Worm (Caenorhabditis elegans) whole organism, midembryonic: ENCODE measurements around the gene F53F4.16.

Source experiments
- T22C8.4 ChIP-seq: fragments of 200-800 bp; sonication (Bioruptor generic); IDR thresholded peaks from 2 replicates; pipeline ENCODE4 v1.3.6; 2022; ENCODE audit warnings: missing genetic modification characterization, missing compliant biosample characterization
- cog-1 ChIP-seq: sonication (generic microtip); optimal IDR thresholded peaks from 2 replicates; lab custom pipeline; 2016; ENCODE audit warnings: missing genetic modification characterization, missing compliant biosample characterization
- flt-1 ChIP-seq: fragments of 200-800 bp; sonication (Bioruptor generic); IDR thresholded peaks from 2 replicates; pipeline ENCODE4 v1.3.6; 2022; ENCODE audit warnings: missing genetic modification characterization, missing compliant biosample characterization
- klf-2 ChIP-seq: fragments of 200-800 bp; sonication (Bioruptor generic); conservative IDR thresholded peaks from 2 replicates; pipeline ENCODE4 v1.3.6; 2022; ENCODE audit warnings: missing genetic modification reagents, missing genetic modification characterization, missing compliant biosample characterization
- med-1 ChIP-seq: sonication (generic microtip); optimal IDR thresholded peaks from 2 replicates; lab custom pipeline; 2017; ENCODE audit warnings: missing genetic modification characterization, mild to moderate bottlenecking, missing compliant biosample characterization, antibody characterized with exemption, missing genetic modification reagents; ENCODE audit not compliant: insufficient read depth
- ref-1 ChIP-seq: fragments of 200-800 bp; sonication (Bioruptor generic); conservative IDR thresholded peaks from 2 replicates; pipeline ENCODE4 v1.3.6; 2022; ENCODE audit warnings: missing genetic modification reagents, missing genetic modification characterization, missing compliant biosample characterization
- tab-1 ChIP-seq: fragments of 200-800 bp; sonication (Bioruptor generic); IDR thresholded peaks from 2 replicates; pipeline ENCODE4 v1.3.6; 2022; ENCODE audit warnings: missing genetic modification characterization, missing compliant biosample characterization
- ztf-23 ChIP-seq: fragments of 200-800 bp; sonication (Bioruptor generic); IDR thresholded peaks from 2 replicates; pipeline ENCODE4 v1.3.6; 2022; ENCODE audit warnings: missing genetic modification reagents, missing genetic modification characterization, missing compliant biosample characterization
- ztf-29 ChIP-seq: fragments of 200-800 bp; sonication (Bioruptor generic); IDR thresholded peaks from 2 replicates; pipeline ENCODE4 v1.3.6; 2022; ENCODE audit warnings: missing genetic modification reagents, missing genetic modification characterization, missing compliant biosample characterization

Gene F53F4.16

DNA sequence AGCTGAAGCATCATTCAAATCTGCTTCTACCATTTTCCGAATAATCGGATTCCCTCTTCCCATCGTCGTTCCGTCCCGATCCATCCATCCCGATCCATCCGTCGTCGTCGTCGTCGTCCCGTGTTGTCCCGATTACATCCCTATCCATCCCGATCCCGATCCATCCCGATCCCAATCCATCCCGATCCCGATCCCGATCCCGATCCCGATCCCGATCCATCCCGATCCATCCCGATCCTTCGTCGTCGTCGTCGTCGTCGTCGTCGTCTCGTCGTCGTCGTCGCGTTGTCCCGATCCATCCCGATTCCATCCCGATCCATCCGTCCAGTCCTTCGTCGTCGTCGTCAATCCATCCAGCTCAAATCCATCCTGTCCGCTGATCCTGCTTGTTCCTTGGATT is 25.6 kb upstream of the F53F4.16 start:
- TF ChIP-seq klf-2 (GFP tag; lab: Robert Waterston, UW) = no peak
- TF ChIP-seq ztf-23 (GFP tag; lab: Robert Waterston, UW) = no peak
- TF ChIP-seq flt-1 = no peak
- no peak for TF ChIP-seq T22C8.4 (GFP tag; lab: Robert Waterston, UW)
- TF ChIP-seq tab-1 = no peak
- no peak for TF ChIP-seq med-1 (GFP tag; lab: Kevin White, UChicago)
- no peak for TF ChIP-seq cog-1 (tag; lab: Kevin White, UChicago)
- TF ChIP-seq ztf-29 (GFP tag; lab: Robert Waterston, UW) = no peak
- no peak for TF ChIP-seq ref-1 (GFP tag; lab: Robert Waterston, UW)

DNA sequence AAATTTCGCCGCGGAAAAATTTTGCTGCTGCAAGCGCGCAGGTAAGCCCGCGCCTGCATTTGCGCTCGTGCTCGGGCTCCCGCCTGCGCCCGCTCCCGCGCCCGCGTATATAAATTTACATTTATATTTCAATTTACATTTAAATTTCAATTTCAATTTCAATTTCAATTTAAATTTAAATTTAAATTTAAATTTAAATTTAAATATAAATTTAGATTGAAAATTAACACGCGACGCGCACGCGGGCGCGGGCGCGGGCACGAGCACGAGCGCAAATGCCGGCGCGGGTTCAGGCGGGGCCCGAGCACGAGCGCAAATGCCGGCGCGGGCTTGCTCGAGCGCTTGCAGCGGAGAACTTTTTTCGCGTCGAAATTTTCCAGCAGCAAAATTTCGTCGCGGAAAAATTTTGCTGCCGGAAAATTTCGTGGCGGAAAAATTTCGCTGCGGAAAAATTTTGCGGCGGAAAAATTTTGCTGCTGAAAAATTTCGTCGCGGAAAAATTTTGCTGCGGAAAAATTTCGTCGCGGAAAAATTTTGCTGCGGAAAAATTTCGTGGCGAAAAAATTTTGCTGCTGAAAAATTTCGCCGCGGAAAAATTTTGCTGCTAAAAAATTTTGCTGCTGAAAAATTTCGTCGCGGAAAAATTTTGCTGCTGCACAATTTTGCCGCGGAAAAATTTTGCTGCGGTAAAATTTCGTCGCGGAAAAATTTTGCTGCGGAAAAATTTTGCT is 24.4 kb upstream of the F53F4.16 start:
- TF ChIP-seq flt-1 = peak; percentile 31
- TF ChIP-seq tab-1 = peak; percentile 68; the same call in 1 of the 2 replicates
- peak; percentile 47; the same call in 1 of the 2 replicates for TF ChIP-seq ztf-29 (GFP tag; lab: Robert Waterston, UW)
- TF ChIP-seq klf-2 (GFP tag; lab: Robert Waterston, UW) = peak; percentile 70
- TF ChIP-seq cog-1 (tag; lab: Kevin White, UChicago) = no peak
- no peak for TF ChIP-seq T22C8.4 (GFP tag; lab: Robert Waterston, UW)
- TF ChIP-seq ztf-23 (GFP tag; lab: Robert Waterston, UW) = peak; percentile 51; the same call in 1 of the 2 replicates
- TF ChIP-seq ref-1 (GFP tag; lab: Robert Waterston, UW) = no peak; the same call in 1 of the 2 replicates
- no peak for TF ChIP-seq med-1 (GFP tag; lab: Kevin White, UChicago)

DNA sequence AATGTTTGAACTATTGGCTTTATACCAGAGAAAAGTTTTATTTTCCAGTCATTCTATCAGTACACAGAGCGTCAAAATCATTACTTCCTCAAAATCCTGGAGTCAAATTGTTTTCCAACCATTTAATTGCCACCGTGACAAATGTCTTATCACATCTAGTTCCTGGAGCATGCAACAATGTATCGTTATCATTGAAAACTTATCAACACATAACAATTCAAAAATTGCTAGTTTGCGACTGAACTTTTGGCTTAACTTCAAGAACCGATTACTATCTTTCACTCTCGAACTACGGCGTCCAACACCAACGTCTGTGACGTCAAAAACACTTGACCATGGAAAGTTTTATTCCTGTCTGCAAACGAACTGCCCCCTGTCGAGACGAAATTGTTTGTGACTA is 16.4 kb upstream of the F53F4.16 start:
- TF ChIP-seq flt-1 (no peak), ztf-23 (GFP tag; lab: Robert Waterston, UW) (no peak), ztf-29 (GFP tag; lab: Robert Waterston, UW) (no peak), tab-1 (no peak), T22C8.4 (GFP tag; lab: Robert Waterston, UW) (no peak), med-1 (GFP tag; lab: Kevin White, UChicago) (no peak), ref-1 (GFP tag; lab: Robert Waterston, UW) (no peak), cog-1 (tag; lab: Kevin White, UChicago) (no peak), klf-2 (GFP tag; lab: Robert Waterston, UW) (no peak)

DNA sequence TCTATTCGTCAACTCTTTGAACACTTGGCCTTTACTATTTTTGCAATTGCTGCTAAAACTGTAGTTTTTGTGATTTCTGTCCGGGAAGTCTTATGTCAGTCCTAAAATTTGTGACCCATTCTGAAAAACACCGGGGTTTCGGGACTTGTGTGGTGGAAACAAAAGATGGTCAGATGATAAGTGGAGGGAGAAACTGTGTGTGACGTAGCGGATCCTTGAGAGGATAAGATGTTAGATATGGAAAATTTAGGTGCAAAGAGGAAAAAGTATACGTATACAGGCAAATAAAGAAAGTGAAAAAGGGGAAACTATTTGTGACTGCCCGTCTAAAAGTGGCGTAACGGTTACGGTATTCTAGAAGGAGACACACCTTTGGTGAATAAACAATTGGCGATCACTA is 14.8 kb upstream of the F53F4.16 start:
- no peak for TF ChIP-seq T22C8.4 (GFP tag; lab: Robert Waterston, UW)
- TF ChIP-seq med-1 (GFP tag; lab: Kevin White, UChicago) = no peak
- TF ChIP-seq flt-1 = no peak
- TF ChIP-seq tab-1 = no peak
- no peak for TF ChIP-seq ztf-23 (GFP tag; lab: Robert Waterston, UW)
- TF ChIP-seq ztf-29 (GFP tag; lab: Robert Waterston, UW) = no peak

DNA sequence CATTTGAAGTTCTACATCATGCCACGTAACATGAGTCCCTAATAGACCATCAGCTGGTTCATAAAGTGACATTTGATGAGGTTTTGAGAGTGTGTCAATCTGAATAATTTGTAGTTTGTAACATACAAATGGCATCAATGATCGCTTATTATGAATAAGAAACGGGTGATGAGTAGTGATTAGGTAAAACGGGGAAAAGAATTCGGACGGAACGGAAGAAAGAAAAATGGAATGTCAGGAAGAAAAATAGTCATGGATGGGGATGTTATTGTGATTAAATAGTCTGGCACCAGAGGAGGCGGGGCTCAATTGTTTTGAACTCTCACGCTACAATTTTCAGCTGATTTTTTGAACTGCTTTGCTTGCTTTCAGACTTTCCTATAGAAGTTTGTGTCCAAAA is 12.5 kb upstream of the F53F4.16 start, which contains the start of gene H37A05.2:
TSS of gene H37A05.2 (minus strand) at position 101 of the 400 bp plus-strand sequence.
- TF ChIP-seq T22C8.4 (GFP tag; lab: Robert Waterston, UW) = no peak
- no peak for TF ChIP-seq cog-1 (tag; lab: Kevin White, UChicago)
- TF ChIP-seq tab-1 = no peak
- TF ChIP-seq ztf-29 (GFP tag; lab: Robert Waterston, UW) = no peak
- TF ChIP-seq med-1 (GFP tag; lab: Kevin White, UChicago) = no peak
- no peak for TF ChIP-seq ref-1 (GFP tag; lab: Robert Waterston, UW)
- TF ChIP-seq ztf-23 (GFP tag; lab: Robert Waterston, UW) = no peak
- no peak for TF ChIP-seq flt-1
- TF ChIP-seq klf-2 (GFP tag; lab: Robert Waterston, UW) = no peak

DNA sequence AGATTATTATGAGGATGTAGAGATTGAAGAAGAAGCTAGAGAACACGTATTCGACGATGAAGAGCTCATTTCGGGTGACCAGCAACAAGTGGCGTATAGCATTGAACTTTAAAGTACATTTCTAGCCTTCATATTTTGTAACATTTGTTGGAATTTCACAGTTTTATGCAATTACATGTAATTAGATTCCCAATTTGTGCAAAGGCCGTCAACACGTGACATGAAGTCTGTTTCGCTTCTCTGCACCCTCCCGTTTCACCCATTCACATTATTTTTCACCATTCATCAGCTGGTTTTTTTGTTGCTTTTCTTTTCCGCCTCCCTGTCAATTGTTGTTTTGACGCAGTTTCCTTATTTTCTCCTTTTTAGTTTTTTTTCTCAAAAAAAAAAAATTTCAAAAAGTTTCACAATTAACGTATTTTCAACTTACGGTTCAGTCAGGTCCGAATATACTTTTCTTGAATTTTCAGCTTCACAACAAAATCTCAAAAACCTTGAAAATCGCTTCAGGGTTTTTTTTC is 5.5 kb upstream of the F53F4.16 start, which contains the start of gene sde-2:
TSS of gene sde-2 (plus strand) at position 471 of the 521 bp plus-strand sequence.
- TF ChIP-seq ref-1 (GFP tag; lab: Robert Waterston, UW) = no peak
- TF ChIP-seq flt-1 = no peak
- TF ChIP-seq ztf-23 (GFP tag; lab: Robert Waterston, UW) = no peak
- TF ChIP-seq tab-1 = no peak
- no peak for TF ChIP-seq med-1 (GFP tag; lab: Kevin White, UChicago)
- no peak for TF ChIP-seq cog-1 (tag; lab: Kevin White, UChicago)
- no peak for TF ChIP-seq ztf-29 (GFP tag; lab: Robert Waterston, UW)
- no peak for TF ChIP-seq T22C8.4 (GFP tag; lab: Robert Waterston, UW)
- TF ChIP-seq klf-2 (GFP tag; lab: Robert Waterston, UW) = no peak

DNA sequence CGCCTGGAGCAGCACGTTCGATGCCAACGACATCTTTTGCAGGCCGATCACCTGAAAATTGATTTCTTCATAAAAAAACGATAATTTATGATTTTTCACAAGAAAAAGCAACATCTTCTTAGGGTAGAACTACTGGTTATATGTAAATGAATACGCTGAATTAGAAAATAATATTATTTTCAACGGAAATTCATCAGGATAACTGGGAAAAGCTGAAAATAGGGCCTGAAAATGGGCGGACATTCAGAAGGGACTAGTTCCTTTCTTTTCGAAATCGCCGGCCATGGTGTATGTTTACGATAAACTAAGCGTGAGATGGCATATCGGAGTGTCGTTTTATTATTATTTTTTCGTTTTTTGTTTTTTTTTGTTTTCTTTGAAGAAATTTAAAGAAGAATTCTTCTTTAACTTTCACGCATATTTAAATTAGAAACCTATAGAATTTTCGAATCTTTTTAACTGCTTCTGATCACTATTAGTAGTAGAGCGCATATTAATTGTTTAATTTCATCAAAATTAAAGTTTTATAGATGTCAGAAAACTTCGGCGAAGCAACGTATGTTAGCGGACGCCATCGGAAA is 4.0 kb upstream of the F53F4.16 start, which contains the start of the genes nduv-2 and F53F4.12:
TSS of gene nduv-2 (minus strand) at position 51 of the 581 bp plus-strand sequence.
TSS of gene F53F4.12 (plus strand) at position 531 of the 581 bp plus-strand sequence.
- TF ChIP-seq tab-1 = no peak
- TF ChIP-seq flt-1 = no peak
- no peak for TF ChIP-seq ztf-23 (GFP tag; lab: Robert Waterston, UW)
- TF ChIP-seq cog-1 (tag; lab: Kevin White, UChicago) = no peak
- no peak for TF ChIP-seq ref-1 (GFP tag; lab: Robert Waterston, UW)
- TF ChIP-seq klf-2 (GFP tag; lab: Robert Waterston, UW) = no peak

DNA sequence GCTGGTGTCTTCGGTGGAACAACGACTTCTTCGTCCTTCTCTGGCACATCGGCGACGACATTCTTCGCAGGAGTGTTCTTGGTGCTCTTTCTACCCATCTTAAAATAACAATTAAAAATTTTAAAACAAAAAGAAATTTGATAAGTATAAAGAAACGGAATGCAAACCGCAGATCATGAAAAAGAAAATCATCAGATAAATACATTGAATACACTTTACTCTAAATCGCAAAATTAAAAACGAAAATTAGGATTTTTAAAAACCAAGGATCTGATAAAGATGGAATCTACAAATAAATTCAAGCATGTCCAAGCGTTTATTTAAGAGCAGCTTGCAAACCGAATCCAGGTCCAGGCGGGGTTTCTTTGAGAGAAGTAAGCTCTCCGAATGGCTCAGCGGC is 2.8 kb upstream of the F53F4.16 start, which contains the start of gene F53F4.11:
TSS of gene F53F4.11 (minus strand) at position 101 of the 400 bp plus-strand sequence.
- TF ChIP-seq cog-1 (tag; lab: Kevin White, UChicago) (no peak), klf-2 (GFP tag; lab: Robert Waterston, UW) (no peak), ztf-23 (GFP tag; lab: Robert Waterston, UW) (no peak), flt-1 (no peak), med-1 (GFP tag; lab: Kevin White, UChicago) (no peak), tab-1 (no peak), ztf-29 (GFP tag; lab: Robert Waterston, UW) (no peak), ref-1 (GFP tag; lab: Robert Waterston, UW) (no peak), T22C8.4 (GFP tag; lab: Robert Waterston, UW) (no peak)
